Fruit fly (Drosophila melanogaster): ENCODE measurements around the gene CG4849.

The CG4849 gene

dm6 chr3R:27988647-27989430 is 25.6 kb downstream of the CG4849 start:
- TF ChIP-seq CG10462 (GFP tag; optimal IDR thresholded peaks at IDR 0.05) (no peak), wor (GFP tag; IDR thresholded peaks at IDR 0.05) (no peak), so (GFP tag; IDR thresholded peaks at IDR 0.05) (no peak), Optix (GFP tag; IDR thresholded peaks at IDR 0.05) (no peak), H2.0 (GFP tag; IDR thresholded peaks at IDR 0.05) (peak; percentile 56), NC2α (GFP tag; optimal IDR thresholded peaks at IDR 0.05) (no peak), CG11504 (tag; optimal IDR thresholded peaks at IDR 0.05) (peak; percentile 54), cato (GFP tag; optimal IDR thresholded peaks at IDR 0.05; ENCODE audit: borderline replicate concordance) (peak; percentile 38), vvl (GFP tag; IDR thresholded peaks at IDR 0.05) (peak; percentile 72), CG8281 (tag; optimal IDR thresholded peaks at IDR 0.05) (no peak), CG13775 (GFP tag; optimal IDR thresholded peaks at IDR 0.05) (peak; percentile 64), CG6272 (GFP tag; IDR thresholded peaks at IDR 0.05) (peak; percentile 35; the same call in 1 of the 2 replicates), NFAT (GFP tag; IDR thresholded peaks at IDR 0.05) (peak; percentile 64), CG1832 (GFP tag; optimal IDR thresholded peaks at IDR 0.05) (no peak), CG2199 (GFP tag; IDR thresholded peaks at IDR 0.05) (peak; percentile 47; the same call in 1 of the 3 replicates), kni (GFP tag; optimal IDR thresholded peaks at IDR 0.05) (peak; percentile 11), ab (GFP tag; optimal IDR thresholded peaks at IDR 0.05) (no peak), dm (GFP tag; optimal IDR thresholded peaks at IDR 0.05) (no peak), twi (tag; optimal IDR thresholded peaks at IDR 0.05) (no peak), ara (GFP tag; IDR thresholded peaks at IDR 0.05) (peak; percentile 67), Fer2 (tag; optimal IDR thresholded peaks at IDR 0.05) (no peak), gfzf (GFP tag; optimal IDR thresholded peaks at IDR 0.05) (no peak), MESR4 (GFP tag; optimal IDR thresholded peaks at IDR 0.05) (no peak), Gsc (GFP tag; IDR thresholded peaks at IDR 0.05) (no peak), CG33213 (GFP tag; optimal IDR thresholded peaks at IDR 0.05) (no peak), repo (GFP tag; optimal IDR thresholded peaks at IDR 0.05) (no peak), HmgZ (tag; optimal IDR thresholded peaks at IDR 0.05) (no peak), BtbVII (GFP tag; optimal IDR thresholded peaks at IDR 0.05) (no peak), Gug (GFP tag; IDR thresholded peaks at IDR 0.05) (peak; percentile 69; the same call in 3 of the 4 replicates), Bdp1 (GFP tag; optimal IDR thresholded peaks at IDR 0.05) (no peak), nmo (GFP tag; optimal IDR thresholded peaks at IDR 0.05) (peak; percentile 41), BEAF-32 (GFP tag; optimal IDR thresholded peaks at IDR 0.05) (no peak), CG5953 (GFP tag; IDR thresholded peaks at IDR 0.05) (peak; percentile 47; the same call in 1 of the 2 replicates), pita (GFP tag; optimal IDR thresholded peaks at IDR 0.05) (no peak), HHEX (GFP tag; optimal IDR thresholded peaks at IDR 0.05) (peak; percentile 35), peb (GFP tag; IDR thresholded peaks at IDR 0.05) (no peak), CG10267 (tag; optimal IDR thresholded peaks at IDR 0.05) (peak; percentile 15), da (GFP tag; optimal IDR thresholded peaks at IDR 0.05) (no peak), Tbp (GFP tag; optimal IDR thresholded peaks at IDR 0.05) (no peak), bowl (GFP tag; IDR thresholded peaks at IDR 0.05) (no peak), fu2 (GFP tag; optimal IDR thresholded peaks at IDR 0.05) (no peak), CHES-1-like (GFP tag; optimal IDR thresholded peaks at IDR 0.05) (peak; percentile 35), CG3065 (GFP tag; optimal IDR thresholded peaks at IDR 0.05) (no peak), ttk (GFP tag; IDR thresholded peaks at IDR 0.05) (no peak), zfh1 (GFP tag; IDR thresholded peaks at IDR 0.05) (peak; percentile 44; the same call in 2 of the 3 replicates), pnt (GFP tag; optimal IDR thresholded peaks at IDR 0.05) (peak; percentile 24), dmrt99B (tag; optimal IDR thresholded peaks at IDR 0.05) (peak; percentile 39), CG18764 (GFP tag; optimal IDR thresholded peaks at IDR 0.05) (no peak), tgo (GFP tag; IDR thresholded peaks at IDR 0.05) (peak; percentile 62), CG16813 (GFP tag; IDR thresholded peaks at IDR 0.05; ENCODE audit: partially characterized antibody) (no peak), C15 (GFP tag; IDR thresholded peaks at IDR 0.05) (no peak)
